Fruit fly (Drosophila melanogaster) whole organism, embryonic: Measurements from ENCODE around the gene Mst36Fb.

Experiments used
- Asciz ChIP-seq: fragments of 200-800 bp; sonication (Bioruptor generic); optimal IDR thresholded peaks from 2 replicates; lab custom pipeline; 2017; ENCODE audit warnings: missing biosample characterization, mild to moderate bottlenecking, missing genetic modification characterization, missing genetic modification reagents
- Blimp-1 ChIP-seq: fragments of 200-800 bp; sonication (Bioruptor generic); optimal IDR thresholded peaks from 3 replicates; lab custom pipeline; 2018; ENCODE audit warnings: missing biosample characterization, missing genetic modification characterization, mild to moderate bottlenecking, moderate library complexity, missing genetic modification reagents
- CG10321 ChIP-seq: fragments of 200-800 bp; sonication (Bioruptor generic); IDR thresholded peaks from 2 replicates; pipeline ENCODE4 v1.3.6; 2022; ENCODE audit warnings: missing biosample characterization, missing genetic modification characterization
- CG10979 ChIP-seq: fragments of 200-800 bp; sonication (Bioruptor generic); optimal IDR thresholded peaks from 2 replicates; lab custom pipeline; 2018; ENCODE audit warnings: missing biosample characterization, mild to moderate bottlenecking, missing genetic modification characterization, moderate library complexity
- CG11398 ChIP-seq: fragments of 200-800 bp; sonication (Bioruptor generic); optimal IDR thresholded peaks from 2 replicates; lab custom pipeline; 2016; ENCODE audit warnings: missing biosample characterization, missing genetic modification characterization
- CG11504 ChIP-seq: fragments of 200-800 bp; sonication (Bioruptor generic); optimal IDR thresholded peaks from 3 replicates; lab custom pipeline; 2019; ENCODE audit warnings: missing biosample characterization, mild to moderate bottlenecking, missing genetic modification characterization, moderate library complexity
- CG11695 ChIP-seq: fragments of 200-800 bp; sonication (Bioruptor generic); IDR thresholded peaks from 3 replicates; pipeline ENCODE4 v1.3.6; 2022; ENCODE audit warnings: missing biosample characterization, missing genetic modification characterization
- CG11723 ChIP-seq: fragments of 200-800 bp; sonication (Bioruptor generic); optimal IDR thresholded peaks from 2 replicates; lab custom pipeline; 2017; ENCODE audit warnings: missing biosample characterization, mild to moderate bottlenecking, missing genetic modification characterization
- CG12071 ChIP-seq: fragments of 200-800 bp; sonication (Bioruptor generic); optimal IDR thresholded peaks from 3 replicates; lab custom pipeline; 2018; ENCODE audit warnings: missing biosample characterization, mild to moderate bottlenecking, missing genetic modification characterization
- CG12104 ChIP-seq: fragments of 200-800 bp; sonication (Bioruptor generic); optimal IDR thresholded peaks from 3 replicates; lab custom pipeline; 2016; ENCODE audit warnings: missing biosample characterization, missing genetic modification characterization
- CG12219 ChIP-seq: fragments of 200-800 bp; sonication (Bioruptor generic); optimal IDR thresholded peaks from 3 replicates; lab custom pipeline; 2018; ENCODE audit warnings: missing biosample characterization, mild to moderate bottlenecking, missing genetic modification characterization
- CG12299 ChIP-seq: fragments of 200-800 bp; sonication (Bioruptor generic); optimal IDR thresholded peaks from 2 replicates; lab custom pipeline; 2018; ENCODE audit warnings: missing biosample characterization, mild to moderate bottlenecking, missing genetic modification characterization
- CG13296 ChIP-seq: fragments of 200-800 bp; sonication (Bioruptor generic); optimal IDR thresholded peaks from 3 replicates; lab custom pipeline; 2018; ENCODE audit warnings: missing biosample characterization, mild to moderate bottlenecking, missing genetic modification characterization
- CG31224 ChIP-seq: fragments of 200-800 bp; sonication (Bioruptor generic); IDR thresholded peaks from 2 replicates; pipeline ENCODE4 v1.3.6; 2022; ENCODE audit warnings: missing biosample characterization, missing genetic modification characterization
- CG31388 ChIP-seq: fragments of 200-800 bp; sonication (Bioruptor generic); optimal IDR thresholded peaks from 2 replicates; lab custom pipeline; 2016; ENCODE audit warnings: missing biosample characterization, missing genetic modification characterization
- CG33557 ChIP-seq: fragments of 200-800 bp; sonication (Bioruptor generic); optimal IDR thresholded peaks from 2 replicates; lab custom pipeline; 2019; ENCODE audit warnings: missing biosample characterization, mild to moderate bottlenecking, missing genetic modification characterization, moderate library complexity
- CG3407 ChIP-seq: fragments of 200-800 bp; sonication (Bioruptor generic); optimal IDR thresholded peaks from 2 replicates; lab custom pipeline; 2018; ENCODE audit warnings: missing biosample characterization, mild to moderate bottlenecking, missing genetic modification characterization
- CG3995 ChIP-seq: fragments of 200-800 bp; sonication (Bioruptor generic); optimal IDR thresholded peaks from 3 replicates; lab custom pipeline; 2016; ENCODE audit warnings: missing biosample characterization, missing genetic modification characterization
- CG5180 ChIP-seq: fragments of 200-800 bp; sonication (Bioruptor generic); optimal IDR thresholded peaks from 3 replicates; lab custom pipeline; 2017; ENCODE audit warnings: missing biosample characterization, missing genetic modification characterization, mild to moderate bottlenecking, moderate library complexity, missing genetic modification reagents
- CG6689 ChIP-seq: fragments of 200-800 bp; sonication (Bioruptor generic); IDR thresholded peaks from 2 replicates; pipeline ENCODE4 v1.3.6; 2022; ENCODE audit warnings: missing biosample characterization, missing genetic modification characterization
- CG7987 ChIP-seq: fragments of 200-800 bp; sonication (Bioruptor generic); optimal IDR thresholded peaks from 2 replicates; lab custom pipeline; 2018; ENCODE audit warnings: missing biosample characterization, mild to moderate bottlenecking, missing genetic modification characterization, moderate library complexity
- CG8924 ChIP-seq: fragments of 200-800 bp; optimal IDR thresholded peaks from 3 replicates; lab custom pipeline; 2019; ENCODE audit warnings: missing biosample characterization, mild to moderate bottlenecking, missing genetic modification characterization, moderate library complexity
- CG9437 ChIP-seq: fragments of 200-800 bp; sonication (Bioruptor generic); optimal IDR thresholded peaks from 2 replicates; lab custom pipeline; 2018; ENCODE audit warnings: missing biosample characterization, mild to moderate bottlenecking, missing genetic modification characterization
- CG9727 ChIP-seq: fragments of 200-800 bp; sonication (Bioruptor generic); optimal IDR thresholded peaks from 3 replicates; lab custom pipeline; 2017; ENCODE audit warnings: missing biosample characterization, mild to moderate bottlenecking, missing genetic modification characterization
- Dad ChIP-seq: fragments of 200-800 bp; sonication (Bioruptor generic); optimal IDR thresholded peaks from 3 replicates; lab custom pipeline; 2016; ENCODE audit warnings: missing biosample characterization, missing genetic modification characterization
- Deaf1 ChIP-seq: fragments of 200-800 bp; optimal IDR thresholded peaks from 3 replicates; lab custom pipeline; 2019; ENCODE audit warnings: missing biosample characterization, mild to moderate bottlenecking, missing genetic modification characterization, moderate library complexity
- Dip2 ChIP-seq: fragments of 200-800 bp; sonication (Bioruptor generic); IDR thresholded peaks from 2 replicates; pipeline ENCODE4 v1.3.6; 2022; ENCODE audit warnings: missing biosample characterization, missing genetic modification characterization
- Dref ChIP-seq: fragments of 200-800 bp; sonication (Bioruptor generic); IDR thresholded peaks from 2 replicates; pipeline ENCODE4 v1.3.6; 2022; ENCODE audit warnings: missing biosample characterization, missing genetic modification characterization
- H15 ChIP-seq: fragments of 200-800 bp; sonication (Bioruptor generic); IDR thresholded peaks from 3 replicates; pipeline ENCODE4 v1.3.6; 2022; ENCODE audit warnings: missing biosample characterization, missing genetic modification characterization
- HHEX ChIP-seq: fragments of 200-800 bp; sonication (Bioruptor generic); optimal IDR thresholded peaks from 3 replicates; lab custom pipeline; 2017; ENCODE audit warnings: missing biosample characterization, mild to moderate bottlenecking, missing genetic modification characterization, missing genetic modification reagents
- MESR4 ChIP-seq: fragments of 200-800 bp; sonication (Bioruptor generic); optimal IDR thresholded peaks from 2 replicates; lab custom pipeline; 2018; ENCODE audit warnings: missing biosample characterization, mild to moderate bottlenecking, missing genetic modification characterization, moderate library complexity
- Meics ChIP-seq: fragments of 200-800 bp; sonication (Bioruptor generic); optimal IDR thresholded peaks from 2 replicates; lab custom pipeline; 2017; ENCODE audit warnings: missing biosample characterization, mild to moderate bottlenecking, missing genetic modification characterization
- Mrtf ChIP-seq: fragments of 200-800 bp; sonication (Bioruptor generic); IDR thresholded peaks from 3 replicates; pipeline ENCODE4 v1.3.6; 2022; ENCODE audit warnings: missing biosample characterization, missing genetic modification characterization
- Nf-YC ChIP-seq: fragments of 200-800 bp; optimal IDR thresholded peaks from 3 replicates; lab custom pipeline; 2019; ENCODE audit warnings: missing biosample characterization, mild to moderate bottlenecking, missing genetic modification characterization, moderate library complexity
- Pdp1 ChIP-seq, 2 experiments: fragments of 200-800 bp; sonication (Bioruptor generic); optimal IDR thresholded peaks; 3 replicates each; lab custom pipeline; 2016; ENCODE audit warnings: missing biosample characterization in 2 of 2, missing genetic modification characterization in 2 of 2, mild to moderate bottlenecking in 1 of 2, moderate library complexity in 1 of 2
- Xbp1 ChIP-seq: fragments of 200-800 bp; sonication (Bioruptor generic); optimal IDR thresholded peaks from 3 replicates; lab custom pipeline; 2016; ENCODE audit warnings: missing biosample characterization, mild to moderate bottlenecking, missing genetic modification characterization
- cad ChIP-seq: fragments of >200 bp; optimal IDR thresholded peaks from 2 replicates; lab custom pipeline; 2017; ENCODE audit warnings: missing biosample characterization, missing genetic modification characterization
- dysf ChIP-seq: fragments of 200-800 bp; sonication (Bioruptor generic); IDR thresholded peaks from 3 replicates; pipeline ENCODE4 v1.3.6; 2022; ENCODE audit warnings: missing biosample characterization, missing genetic modification characterization
- grau ChIP-seq: fragments of 200-800 bp; optimal IDR thresholded peaks from 3 replicates; lab custom pipeline; 2019; ENCODE audit warnings: missing biosample characterization, mild to moderate bottlenecking, missing genetic modification characterization, moderate library complexity
- lab ChIP-seq: fragments of 200-800 bp; sonication (Bioruptor generic); optimal IDR thresholded peaks from 3 replicates; lab custom pipeline; 2017; ENCODE audit warnings: missing biosample characterization, missing genetic modification characterization, mild to moderate bottlenecking, moderate library complexity, missing genetic modification reagents
- odd ChIP-seq: fragments of 200-800 bp; sonication (Bioruptor generic); optimal IDR thresholded peaks from 2 replicates; lab custom pipeline; 2017; ENCODE audit warnings: missing biosample characterization, mild to moderate bottlenecking, missing genetic modification characterization
- onecut ChIP-seq: fragments of 200-800 bp; sonication (Bioruptor generic); IDR thresholded peaks from 2 replicates; pipeline ENCODE4 v1.3.6; 2022; ENCODE audit warnings: missing biosample characterization, missing genetic modification characterization
- pan ChIP-seq, 4 experiments: fragments of >200 bp in 3 of 4; fragments of 200-800 bp in 1 of 4; sonication (Bioruptor generic) in 1 of 4; optimal IDR thresholded peaks in 3 of 4; IDR thresholded peaks in 1 of 4; 2 replicates each; pipeline versions ENCODE4 v1.3.6 to Lab custom; 2017 to 2022; ENCODE audit warnings: missing biosample characterization in 2 of 4, missing genetic modification characterization in 2 of 4, mixed read lengths in 1 of 4
- pfk ChIP-seq: fragments of 200-800 bp; sonication (Bioruptor generic); optimal IDR thresholded peaks from 2 replicates; lab custom pipeline; 2018; ENCODE audit warnings: missing biosample characterization, mild to moderate bottlenecking, missing genetic modification characterization, moderate library complexity
- repo ChIP-seq: fragments of 200-800 bp; sonication (Bioruptor generic); optimal IDR thresholded peaks from 2 replicates; lab custom pipeline; 2016; ENCODE audit warnings: missing biosample characterization, missing genetic modification characterization
- tio ChIP-seq: fragments of 200-800 bp; sonication (Bioruptor generic); optimal IDR thresholded peaks from 2 replicates; lab custom pipeline; 2017; ENCODE audit warnings: missing biosample characterization, missing genetic modification characterization, inconsistent platforms
- trh ChIP-seq: fragments of 200-800 bp; sonication (Bioruptor generic); optimal IDR thresholded peaks from 2 replicates; lab custom pipeline; 2016; ENCODE audit warnings: missing biosample characterization, missing genetic modification characterization
- wek ChIP-seq: fragments of 200-800 bp; sonication (Bioruptor generic); optimal IDR thresholded peaks from 3 replicates; lab custom pipeline; 2018; ENCODE audit warnings: missing biosample characterization, mild to moderate bottlenecking, missing genetic modification characterization, moderate library complexity

Gene Mst36Fb

DNA sequence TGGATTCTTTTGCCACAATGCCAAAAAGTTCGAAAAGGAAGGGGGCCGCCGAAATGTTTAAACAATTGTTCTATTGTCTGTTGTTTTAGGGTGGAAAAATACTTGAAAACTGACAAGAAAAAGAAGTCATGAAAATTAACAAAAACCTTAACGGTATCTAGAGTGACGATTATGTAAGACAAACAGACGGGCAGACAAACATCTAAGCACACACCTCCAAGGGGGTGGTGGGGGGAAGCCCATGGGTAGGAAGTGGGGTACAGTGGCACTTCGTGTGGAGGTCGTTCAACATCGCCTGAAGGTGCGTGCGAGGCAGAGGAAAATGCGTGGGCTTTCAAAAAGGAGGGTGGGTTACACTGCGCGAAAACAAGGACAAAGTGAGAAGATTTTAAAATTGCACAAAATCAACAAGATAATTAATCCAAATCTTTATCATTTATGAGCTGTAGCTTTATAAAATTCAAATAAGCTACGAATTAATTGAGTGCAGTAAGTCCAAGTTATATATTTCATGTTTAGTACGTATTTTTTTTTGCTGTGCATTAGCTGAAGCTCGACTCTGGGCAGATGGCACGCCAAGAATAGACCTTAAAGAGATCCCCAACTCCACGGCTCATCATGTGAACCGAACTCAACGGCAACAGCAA lies 42.6 kb upstream of the Mst36Fb start (continued):
- TF ChIP-seq Pdp1 (GFP tag; optimal IDR thresholded peaks at IDR 0.05; lab: Kevin White, UChicago) (peak in 1 of 2 experiments; percentile 73), CG11723 (GFP tag; lab: Kevin White, UChicago) (peak; percentile 6), dysf (GFP tag; lab: Robert Waterston, UW) (0 out of 3 replicates have a peak, but pooled peaks have one; percentile 34), CG12104 (no peak), CG12219 (GFP tag; lab: Kevin White, UChicago) (peak; percentile 24), odd (GFP tag; lab: Kevin White, UChicago) (peak; percentile 6), trh (GFP tag; lab: Kevin White, UChicago) (no peak), CG31388 (no peak), cad (GFP tag; lab: Kevin White, UChicago) (no peak), Xbp1 (peak; percentile 1), HHEX (peak; percentile 36), CG33557 (GFP tag; lab: Kevin White, UChicago) (no peak), Deaf1 (tag; lab: Kevin White, UChicago) (peak; percentile 43), CG13296 (GFP tag; lab: Kevin White, UChicago) (no peak), CG3995 (no peak), CG9437 (GFP tag; lab: Kevin White, UChicago) (no peak), CG10979 (tag; lab: Kevin White, UChicago) (peak; percentile 33), pfk (GFP tag; lab: Kevin White, UChicago) (no peak), wek (GFP tag; lab: Kevin White, UChicago) (peak; percentile 23), MESR4 (GFP tag; lab: Kevin White, UChicago) (no peak), CG3407 (peak; percentile 31), CG10321 (GFP tag; lab: Robert Waterston, UW) (0 out of 2 replicates have a peak, but pooled peaks have one; percentile 8), CG11695 (GFP tag; lab: Robert Waterston, UW) (0 out of 3 replicates have a peak, but pooled peaks have one; percentile 31), Asciz (peak; percentile 50), repo (GFP tag; lab: Kevin White, UChicago) (no peak), CG12071 (GFP tag; lab: Kevin White, UChicago) (peak; percentile 42), CG7987 (GFP tag; lab: Kevin White, UChicago) (peak; percentile 51), CG6689 (GFP tag; lab: Robert Waterston, UW) (0 out of 2 replicates have a peak, but pooled peaks have one; percentile 24), tio (GFP tag; lab: Kevin White, UChicago) (peak; percentile 1), CG11504 (tag; lab: Kevin White, UChicago) (peak; percentile 20), CG5180 (GFP tag; lab: Kevin White, UChicago) (peak; percentile 5), CG31224 (GFP tag; lab: Robert Waterston, UW) (no peak), Nf-YC (no peak), lab (peak; percentile 54), Dad (GFP tag; lab: Kevin White, UChicago) (no peak), CG12299 (tag; lab: Kevin White, UChicago) (no peak), Blimp-1 (GFP tag; lab: Kevin White, UChicago) (peak; percentile 0), Dref (GFP tag; lab: Robert Waterston, UW) (no peak), Meics (GFP tag; lab: Kevin White, UChicago) (peak; percentile 17), H15 (GFP tag; lab: Robert Waterston, UW) (no peak), CG9727 (no peak), Dip2 (GFP tag; lab: Robert Waterston, UW) (no peak), CG8924 (tag; lab: Kevin White, UChicago) (peak; percentile 28), Mrtf (no peak), grau (tag; lab: Kevin White, UChicago) (peak; percentile 30), onecut (0 out of 2 replicates have a peak, but pooled peaks have one; percentile 12), pan (optimal IDR thresholded peaks at IDR 0.05; lab: Kevin White, UChicago) (no peak), pan (GFP tag; optimal IDR thresholded peaks at IDR 0.05 in 1 of 2, IDR thresholded peaks at IDR 0.05 in 1 of 2) (peak in 1 of 2 experiments; percentile 30), CG11398 (no peak)
